Fruit fly (Drosophila melanogaster) whole organism, embryonic: Measurements from ENCODE around the gene CG15152.

Experiments used
- ATbp ChIP-seq: fragments of 200-800 bp; sonication (Bioruptor generic); optimal IDR thresholded peaks from 2 replicates; lab custom pipeline; 2017; ENCODE audit warnings: missing biosample characterization, mild to moderate bottlenecking, missing genetic modification characterization, missing genetic modification reagents
- CG10321 ChIP-seq: fragments of 200-800 bp; sonication (Bioruptor generic); IDR thresholded peaks from 2 replicates; pipeline ENCODE4 v1.3.6; 2022; ENCODE audit warnings: missing biosample characterization, missing genetic modification characterization
- CG11247 ChIP-seq: fragments of 200-800 bp; sonication (Bioruptor generic); IDR thresholded peaks from 2 replicates; pipeline ENCODE4 v1.3.6; 2022; ENCODE audit warnings: missing biosample characterization, missing genetic modification characterization
- CG11504 ChIP-seq: fragments of 200-800 bp; sonication (Bioruptor generic); optimal IDR thresholded peaks from 3 replicates; lab custom pipeline; 2019; ENCODE audit warnings: missing biosample characterization, mild to moderate bottlenecking, missing genetic modification characterization, moderate library complexity
- CG11695 ChIP-seq: fragments of 200-800 bp; sonication (Bioruptor generic); IDR thresholded peaks from 3 replicates; pipeline ENCODE4 v1.3.6; 2022; ENCODE audit warnings: missing biosample characterization, missing genetic modification characterization
- CG12236 ChIP-seq: fragments of 200-800 bp; sonication (Bioruptor generic); optimal IDR thresholded peaks from 2 replicates; lab custom pipeline; 2016; ENCODE audit warnings: missing biosample characterization, missing genetic modification characterization
- CG12299 ChIP-seq: fragments of 200-800 bp; sonication (Bioruptor generic); optimal IDR thresholded peaks from 2 replicates; lab custom pipeline; 2018; ENCODE audit warnings: missing biosample characterization, mild to moderate bottlenecking, missing genetic modification characterization
- CG16813 ChIP-seq: fragments of 200-800 bp; sonication (Bioruptor generic); IDR thresholded peaks from 3 replicates; pipeline ENCODE4 v1.3.6; 2022; ENCODE audit warnings: missing biosample characterization, missing genetic modification characterization; ENCODE audit not compliant: partially characterized antibody
- CG17328 ChIP-seq: fragments of 200-800 bp; sonication (Bioruptor generic); IDR thresholded peaks from 2 replicates; pipeline ENCODE4 v1.3.6; 2022; ENCODE audit warnings: missing biosample characterization, missing genetic modification characterization
- CG18262 ChIP-seq: fragments of 200-800 bp; optimal IDR thresholded peaks from 3 replicates; lab custom pipeline; 2019; ENCODE audit warnings: missing biosample characterization, mild to moderate bottlenecking, missing genetic modification characterization, moderate library complexity
- CG18764 ChIP-seq: fragments of 200-800 bp; sonication (Bioruptor generic); optimal IDR thresholded peaks from 3 replicates; lab custom pipeline; 2016; ENCODE audit warnings: missing biosample characterization, missing genetic modification characterization
- CG2199 ChIP-seq: fragments of 200-800 bp; sonication (Bioruptor generic); IDR thresholded peaks from 3 replicates; pipeline ENCODE4 v1.3.6; 2022; ENCODE audit warnings: missing biosample characterization, missing genetic modification characterization
- CG30403 ChIP-seq: fragments of 200-800 bp; sonication (Bioruptor generic); optimal IDR thresholded peaks from 3 replicates; lab custom pipeline; 2016; ENCODE audit warnings: missing biosample characterization, missing genetic modification characterization
- CG34376 ChIP-seq: fragments of 200-800 bp; sonication (Bioruptor generic); optimal IDR thresholded peaks from 2 replicates; lab custom pipeline; 2018; ENCODE audit warnings: missing biosample characterization, mild to moderate bottlenecking, missing genetic modification characterization
- CG5245 ChIP-seq: fragments of 200-800 bp; sonication (Bioruptor generic); optimal IDR thresholded peaks from 3 replicates; lab custom pipeline; 2016; ENCODE audit warnings: missing biosample characterization, missing genetic modification characterization
- CG6813 ChIP-seq: fragments of 200-800 bp; sonication (Bioruptor generic); optimal IDR thresholded peaks from 2 replicates; lab custom pipeline; 2017; ENCODE audit warnings: missing biosample characterization, missing genetic modification characterization, mild to moderate bottlenecking, moderate library complexity, missing genetic modification reagents
- CG7372 ChIP-seq: fragments of 200-800 bp; sonication (Bioruptor generic); IDR thresholded peaks from 2 replicates; pipeline ENCODE4 v1.3.6; 2022; ENCODE audit warnings: missing biosample characterization, missing genetic modification characterization
- CG7786 ChIP-seq: fragments of 200-800 bp; sonication (Bioruptor generic); optimal IDR thresholded peaks from 2 replicates; lab custom pipeline; 2016; ENCODE audit warnings: missing biosample characterization, missing genetic modification characterization
- CG7928 ChIP-seq: fragments of 200-800 bp; sonication (Bioruptor generic); optimal IDR thresholded peaks from 2 replicates; lab custom pipeline; 2017; ENCODE audit warnings: missing biosample characterization, mild to moderate bottlenecking, missing genetic modification characterization
- CG8924 ChIP-seq: fragments of 200-800 bp; optimal IDR thresholded peaks from 3 replicates; lab custom pipeline; 2019; ENCODE audit warnings: missing biosample characterization, mild to moderate bottlenecking, missing genetic modification characterization, moderate library complexity
- CoRest ChIP-seq: fragments of 200-800 bp; sonication (Bioruptor generic); optimal IDR thresholded peaks from 3 replicates; lab custom pipeline; 2018; ENCODE audit warnings: missing biosample characterization, mild to moderate bottlenecking, missing genetic modification characterization, moderate library complexity
- Dek ChIP-seq: fragments of 200-800 bp; sonication (Bioruptor generic); optimal IDR thresholded peaks from 3 replicates; lab custom pipeline; 2019; ENCODE audit warnings: missing biosample characterization, mild to moderate bottlenecking, missing genetic modification characterization, moderate library complexity
- Dp ChIP-seq: fragments of 200-800 bp; sonication (Bioruptor generic); optimal IDR thresholded peaks from 2 replicates; lab custom pipeline; 2018; ENCODE audit warnings: missing biosample characterization, mild to moderate bottlenecking, missing genetic modification characterization, moderate library complexity
- Drgx ChIP-seq: fragments of 200-800 bp; sonication (Bioruptor generic); IDR thresholded peaks from 2 replicates; pipeline ENCODE4 v1.3.6; 2022; ENCODE audit warnings: missing biosample characterization, missing genetic modification characterization
- Elba2 ChIP-seq: fragments of 200-800 bp; sonication (Bioruptor generic); optimal IDR thresholded peaks from 3 replicates; lab custom pipeline; 2016; ENCODE audit warnings: missing biosample characterization, missing genetic modification characterization
- HLH3B ChIP-seq: fragments of 200-800 bp; sonication (Bioruptor generic); IDR thresholded peaks from 2 replicates; pipeline ENCODE4 v1.3.6; 2022; ENCODE audit warnings: missing biosample characterization, missing genetic modification characterization
- HLH54F ChIP-seq: fragments of 200-800 bp; sonication (Bioruptor generic); optimal IDR thresholded peaks from 3 replicates; lab custom pipeline; 2016; ENCODE audit warnings: missing biosample characterization, missing genetic modification characterization
- Hr51 ChIP-seq, 2 experiments: fragments of 200-800 bp; sonication (Bioruptor generic); optimal IDR thresholded peaks; 2 replicates in 1 of 2; 3 replicates in 1 of 2; lab custom pipeline; 2016 to 2018; ENCODE audit warnings: missing biosample characterization in 2 of 2, missing genetic modification characterization in 2 of 2, mild to moderate bottlenecking in 1 of 2, moderate library complexity in 1 of 2
- Jarid2 ChIP-seq: fragments of 200-800 bp; sonication (Bioruptor generic); optimal IDR thresholded peaks from 3 replicates; lab custom pipeline; 2017; ENCODE audit warnings: mild to moderate bottlenecking, missing biosample characterization, missing genetic modification reagents, missing genetic modification characterization
- MTF-1 ChIP-seq: fragments of 200-800 bp; sonication (Bioruptor generic); optimal IDR thresholded peaks from 2 replicates; lab custom pipeline; 2018; ENCODE audit warnings: missing biosample characterization, mild to moderate bottlenecking, missing genetic modification characterization, borderline replicate concordance
- Max ChIP-seq: fragments of 200-800 bp; sonication (Bioruptor generic); optimal IDR thresholded peaks from 2 replicates; lab custom pipeline; 2016; ENCODE audit warnings: missing biosample characterization, mild to moderate bottlenecking, missing genetic modification characterization
- Myb ChIP-seq: fragments of 200-800 bp; sonication (Bioruptor generic); optimal IDR thresholded peaks from 2 replicates; lab custom pipeline; 2016; ENCODE audit warnings: missing biosample characterization, missing genetic modification characterization
- NK7.1 ChIP-seq: fragments of 200-800 bp; sonication (Bioruptor generic); optimal IDR thresholded peaks from 3 replicates; lab custom pipeline; 2016; ENCODE audit warnings: missing biosample characterization, missing genetic modification characterization
- PHDP ChIP-seq: fragments of 200-800 bp; sonication (Bioruptor generic); optimal IDR thresholded peaks from 3 replicates; lab custom pipeline; 2018; ENCODE audit warnings: missing biosample characterization, mild to moderate bottlenecking, missing genetic modification characterization, moderate library complexity
- Sin3A ChIP-seq: fragments of >200 bp; optimal IDR thresholded peaks from 2 replicates; lab custom pipeline; 2018
- Sry-δ ChIP-seq: fragments of 200-800 bp; sonication (Bioruptor generic); optimal IDR thresholded peaks from 2 replicates; lab custom pipeline; 2016; ENCODE audit warnings: missing biosample characterization, missing genetic modification characterization
- Usf ChIP-seq: fragments of 200-800 bp; sonication (Bioruptor generic); optimal IDR thresholded peaks from 2 replicates; lab custom pipeline; 2017; ENCODE audit warnings: missing genotype, missing biosample characterization, missing genetic modification characterization
- Xbp1 ChIP-seq: fragments of 200-800 bp; sonication (Bioruptor generic); optimal IDR thresholded peaks from 3 replicates; lab custom pipeline; 2016; ENCODE audit warnings: missing biosample characterization, mild to moderate bottlenecking, missing genetic modification characterization
- aop ChIP-seq: fragments of 200-800 bp; sonication (Bioruptor generic); IDR thresholded peaks from 2 replicates; pipeline ENCODE4 v1.3.6; 2022; ENCODE audit warnings: missing biosample characterization, missing genetic modification characterization
- cg ChIP-seq: fragments of 200-800 bp; sonication (Bioruptor generic); optimal IDR thresholded peaks from 3 replicates; lab custom pipeline; 2019; ENCODE audit warnings: missing biosample characterization, mild to moderate bottlenecking, missing genetic modification characterization, moderate library complexity
- crol ChIP-seq: fragments of 200-800 bp; sonication (Bioruptor generic); IDR thresholded peaks from 2 replicates; pipeline ENCODE4 v1.3.6; 2022; ENCODE audit warnings: missing biosample characterization, missing genetic modification characterization
- dm ChIP-seq: fragments of 200-800 bp; sonication (Bioruptor generic); optimal IDR thresholded peaks from 3 replicates; lab custom pipeline; 2016; ENCODE audit warnings: missing biosample characterization, missing genetic modification characterization
- ind ChIP-seq: fragments of 200-800 bp; sonication (Bioruptor generic); optimal IDR thresholded peaks from 3 replicates; lab custom pipeline; 2016; ENCODE audit warnings: missing biosample characterization, missing genetic modification characterization
- kni ChIP-seq: fragments of 200-800 bp; sonication (Bioruptor generic); optimal IDR thresholded peaks from 3 replicates; lab custom pipeline; 2017; ENCODE audit warnings: mild to moderate bottlenecking, missing biosample characterization, missing genetic modification reagents, missing genetic modification characterization
- nau ChIP-seq: fragments of 200-800 bp; sonication (Bioruptor generic); optimal IDR thresholded peaks from 3 replicates; lab custom pipeline; 2017; ENCODE audit warnings: missing biosample characterization, mild to moderate bottlenecking, missing genetic modification characterization, missing genetic modification reagents
- pb ChIP-seq: fragments of 200-800 bp; sonication (Bioruptor generic); optimal IDR thresholded peaks from 3 replicates; lab custom pipeline; 2016; ENCODE audit warnings: missing biosample characterization, missing genetic modification characterization
- pnt ChIP-seq: fragments of 200-800 bp; sonication (Bioruptor generic); optimal IDR thresholded peaks from 3 replicates; lab custom pipeline; 2016; ENCODE audit warnings: missing biosample characterization, missing genetic modification characterization
- stwl ChIP-seq: fragments of 200-800 bp; sonication (Bioruptor generic); optimal IDR thresholded peaks from 3 replicates; lab custom pipeline; 2018; ENCODE audit warnings: missing biosample characterization, mild to moderate bottlenecking, missing genetic modification characterization, moderate library complexity
- yki ChIP-seq: fragments of >200 bp; optimal IDR thresholded peaks from 3 replicates; lab custom pipeline; 2018

CG15152 gene

dm6 chr2L:18141471-18142345, 27.4 kb downstream of the CG15152 start (continued):
- TF ChIP-seq CG11695 (GFP tag; lab: Robert Waterston, UW) (peak; percentile 60; the same call in 2 of the 3 replicates), NK7.1 (GFP tag; lab: Kevin White, UChicago) (no peak), nau (GFP tag; lab: Kevin White, UChicago) (peak; percentile 73), CG8924 (tag; lab: Kevin White, UChicago) (peak; percentile 72), Dek (tag; lab: Kevin White, UChicago) (peak; percentile 52), ATbp (GFP tag; lab: Kevin White, UChicago) (peak; percentile 73), Max (GFP tag; lab: Kevin White, UChicago) (no peak), CG11504 (tag; lab: Kevin White, UChicago) (peak; percentile 97), dm (GFP tag; lab: Kevin White, UChicago) (peak; percentile 41), Sin3A (lab: Kevin White, UChicago) (no peak), CG30403 (GFP tag; lab: Kevin White, UChicago) (peak; percentile 76), CG7372 (GFP tag; lab: Robert Waterston, UW) (0 out of 2 replicates have a peak, but pooled peaks have one; percentile 15), CoRest (tag; lab: Kevin White, UChicago) (peak; percentile 64), HLH54F (GFP tag; lab: Kevin White, UChicago) (peak; percentile 46), CG18764 (GFP tag; lab: Kevin White, UChicago) (peak; percentile 58), CG11247 (GFP tag; lab: Robert Waterston, UW) (peak; percentile 28; the same call in 1 of the 2 replicates), CG5245 (GFP tag; lab: Kevin White, UChicago) (peak; percentile 4), Dp (GFP tag; lab: Kevin White, UChicago) (no peak), CG6813 (GFP tag; lab: Kevin White, UChicago) (peak; percentile 56), CG17328 (peak; percentile 54), aop (no peak), Sry-δ (GFP tag; lab: Kevin White, UChicago) (peak; percentile 18), yki (lab: Kevin White, UChicago) (no peak), pnt (GFP tag; lab: Kevin White, UChicago) (peak; percentile 16), Drgx (GFP tag; lab: Robert Waterston, UW) (peak; percentile 75), Hr51 (GFP tag; optimal IDR thresholded peaks at IDR 0.05; lab: Kevin White, UChicago) (peak in 1 of 2 experiments; percentile 78), MTF-1 (no peak), crol (GFP tag; lab: Robert Waterston, UW) (no peak), CG7786 (peak; percentile 42), CG18262 (tag; lab: Kevin White, UChicago) (peak; percentile 75), stwl (tag; lab: Kevin White, UChicago) (no peak), CG12299 (no peak), CG2199 (GFP tag; lab: Robert Waterston, UW) (no peak), Jarid2 (GFP tag; lab: Kevin White, UChicago) (peak; percentile 72), CG12236 (peak; percentile 62), CG16813 (GFP tag; lab: Robert Waterston, UW) (no peak; the same call in 2 of the 3 replicates), Elba2 (GFP tag; lab: Kevin White, UChicago) (no peak), pb (GFP tag; lab: Kevin White, UChicago) (no peak), Usf (GFP tag; lab: Kevin White, UChicago) (no peak), kni (GFP tag; lab: Kevin White, UChicago) (peak; percentile 20), HLH3B (peak; percentile 49), CG7928 (GFP tag; lab: Kevin White, UChicago) (no peak), ind (GFP tag; lab: Kevin White, UChicago) (peak; percentile 70), cg (GFP tag; lab: Kevin White, UChicago) (peak; percentile 32), PHDP (tag; lab: Kevin White, UChicago) (peak; percentile 68), CG34376 (GFP tag; lab: Kevin White, UChicago) (peak; percentile 68), Xbp1 (GFP tag; lab: Kevin White, UChicago) (peak; percentile 68), CG10321 (GFP tag; lab: Robert Waterston, UW) (no peak), Myb (peak; percentile 31)
